Fruit fly (Drosophila melanogaster) whole organism, prepupa: ENCODE data around the gene CG4017.

Source experiments
- Blimp-1 ChIP-seq: fragments of 200-800 bp; sonication (Bioruptor generic); optimal IDR thresholded peaks from 3 replicates; lab custom pipeline; 2017; ENCODE audit warnings: missing biosample characterization, missing genetic modification characterization, mild to moderate bottlenecking, moderate library complexity, missing genetic modification reagents
- CG10631 ChIP-seq: fragments of 200-800 bp; sonication (Bioruptor generic); optimal IDR thresholded peaks from 2 replicates; lab custom pipeline; 2016; ENCODE audit warnings: missing biosample characterization, missing genetic modification characterization
- CG10669 ChIP-seq: fragments of 200-800 bp; sonication (Bioruptor generic); optimal IDR thresholded peaks from 3 replicates; lab custom pipeline; 2018; ENCODE audit warnings: missing biosample characterization, mild to moderate bottlenecking, missing genetic modification characterization, moderate library complexity
- CG11294 ChIP-seq: fragments of 200-800 bp; sonication (Bioruptor generic); IDR thresholded peaks from 2 replicates; pipeline ENCODE4 v1.3.6; 2022; ENCODE audit warnings: missing biosample characterization, missing genetic modification characterization
- CG11762 ChIP-seq: fragments of 200-800 bp; sonication (Bioruptor generic); optimal IDR thresholded peaks from 3 replicates; lab custom pipeline; 2016; ENCODE audit warnings: missing biosample characterization, missing genetic modification characterization; ENCODE audit not compliant: insufficient read depth
- CG11902 ChIP-seq: fragments of 200-800 bp; sonication (Bioruptor generic); optimal IDR thresholded peaks from 3 replicates; lab custom pipeline; 2016; ENCODE audit warnings: missing biosample characterization, missing genetic modification characterization
- CG15336 ChIP-seq: fragments of 200-800 bp; sonication (Bioruptor generic); IDR thresholded peaks from 2 replicates; pipeline ENCODE4 v1.3.6; 2022; ENCODE audit warnings: missing biosample characterization, missing genetic modification characterization
- CG1621 ChIP-seq: fragments of 200-800 bp; sonication (Bioruptor generic); optimal IDR thresholded peaks from 3 replicates; lab custom pipeline; 2018; ENCODE audit warnings: missing biosample characterization, mild to moderate bottlenecking, missing genetic modification characterization
- CG3032 ChIP-seq: fragments of 200-800 bp; optimal IDR thresholded peaks from 2 replicates; lab custom pipeline; 2019; ENCODE audit warnings: missing biosample characterization, mild to moderate bottlenecking, missing genetic modification characterization, moderate library complexity
- CG31627 ChIP-seq: fragments of 200-800 bp; sonication (Bioruptor generic); optimal IDR thresholded peaks from 3 replicates; lab custom pipeline; 2016; ENCODE audit warnings: missing biosample characterization, missing genetic modification characterization
- CG32006 ChIP-seq: fragments of 200-800 bp; sonication (Bioruptor generic); optimal IDR thresholded peaks from 3 replicates; lab custom pipeline; 2017; ENCODE audit warnings: missing biosample characterization, mild to moderate bottlenecking, missing genetic modification characterization
- CG34406 ChIP-seq: fragments of 200-800 bp; sonication (Bioruptor generic); optimal IDR thresholded peaks from 3 replicates; lab custom pipeline; 2016; ENCODE audit warnings: missing biosample characterization, missing genetic modification characterization
- CG3919 ChIP-seq: fragments of 200-800 bp; sonication (Bioruptor generic); optimal IDR thresholded peaks from 3 replicates; lab custom pipeline; 2016; ENCODE audit warnings: missing biosample characterization, missing genetic modification characterization
- CG4318 ChIP-seq: fragments of 200-800 bp; sonication (Bioruptor generic); optimal IDR thresholded peaks from 3 replicates; lab custom pipeline; 2017; ENCODE audit warnings: missing biosample characterization, mild to moderate bottlenecking, missing genetic modification characterization
- CG6163 ChIP-seq: fragments of 200-800 bp; sonication (Bioruptor generic); IDR thresholded peaks from 3 replicates; pipeline ENCODE4 v1.3.6; 2022; ENCODE audit warnings: missing biosample characterization, missing genetic modification characterization
- CG6276 ChIP-seq: fragments of 200-800 bp; sonication (Bioruptor generic); optimal IDR thresholded peaks from 2 replicates; lab custom pipeline; 2017; ENCODE audit warnings: missing biosample characterization, mild to moderate bottlenecking, missing genetic modification characterization
- CG6792 ChIP-seq: fragments of 200-800 bp; sonication (Bioruptor generic); optimal IDR thresholded peaks from 3 replicates; lab custom pipeline; 2016; ENCODE audit warnings: missing biosample characterization, missing genetic modification characterization
- CG6808 ChIP-seq: fragments of 200-800 bp; sonication (Bioruptor generic); optimal IDR thresholded peaks from 3 replicates; lab custom pipeline; 2017; ENCODE audit warnings: missing biosample characterization, missing genetic modification characterization, mild to moderate bottlenecking, moderate library complexity, missing genetic modification reagents
- CG6854 ChIP-seq: fragments of 200-800 bp; sonication (Bioruptor generic); optimal IDR thresholded peaks from 2 replicates; lab custom pipeline; 2017; ENCODE audit warnings: missing biosample characterization, mild to moderate bottlenecking, missing genetic modification characterization
- CG8119 ChIP-seq: fragments of 200-800 bp; sonication (Bioruptor generic); IDR thresholded peaks from 3 replicates; pipeline ENCODE4 v1.3.6; 2022; ENCODE audit warnings: missing biosample characterization, missing genetic modification characterization
- CG8319 ChIP-seq: fragments of 200-800 bp; sonication (Bioruptor generic); optimal IDR thresholded peaks from 3 replicates; lab custom pipeline; 2016; ENCODE audit warnings: missing biosample characterization, missing genetic modification characterization
- CG8632 ChIP-seq: fragments of 200-800 bp; sonication (Bioruptor generic); optimal IDR thresholded peaks from 3 replicates; lab custom pipeline; 2016; ENCODE audit warnings: missing biosample characterization, missing genetic modification characterization
- CG9139 ChIP-seq: fragments of 200-800 bp; sonication (Bioruptor generic); optimal IDR thresholded peaks from 3 replicates; lab custom pipeline; 2017; ENCODE audit warnings: missing biosample characterization, mild to moderate bottlenecking, missing genetic modification characterization
- Eip75B ChIP-seq: fragments of 200-800 bp; sonication (Bioruptor generic); optimal IDR thresholded peaks from 3 replicates; lab custom pipeline; 2016; ENCODE audit warnings: missing biosample characterization, missing genetic modification characterization
- Eip78C ChIP-seq: fragments of 200-800 bp; sonication (Bioruptor generic); peaks from one replicate; lab custom pipeline; 2016; ENCODE audit warnings: missing biosample characterization, missing genetic modification characterization
- Ets96B ChIP-seq: fragments of 200-800 bp; optimal IDR thresholded peaks from 2 replicates; lab custom pipeline; 2019; ENCODE audit warnings: missing biosample characterization, mild to moderate bottlenecking, missing genetic modification characterization, moderate library complexity
- Gug ChIP-seq: fragments of 200-800 bp; sonication (Bioruptor generic); IDR thresholded peaks from 2 replicates; pipeline ENCODE4 v1.3.6; 2022; ENCODE audit warnings: missing biosample characterization, missing genetic modification characterization
- Hr38 ChIP-seq: sonication (Bioruptor generic); optimal IDR thresholded peaks from 2 replicates; lab custom pipeline; 2016; ENCODE audit warnings: missing biosample characterization, missing genetic modification characterization
- Hr39 ChIP-seq: fragments of 200-800 bp; sonication (Bioruptor generic); optimal IDR thresholded peaks from 2 replicates; lab custom pipeline; 2016; ENCODE audit warnings: missing biosample characterization, missing genetic modification characterization
- Hr4 ChIP-seq: fragments of 200-800 bp; sonication (Bioruptor generic); optimal IDR thresholded peaks from 3 replicates; lab custom pipeline; 2016; ENCODE audit warnings: missing biosample characterization, missing genetic modification characterization
- Lpt ChIP-seq: fragments of 200-800 bp; sonication (Bioruptor generic); optimal IDR thresholded peaks from 3 replicates; lab custom pipeline; 2016; ENCODE audit warnings: missing biosample characterization, missing genetic modification characterization
- Met ChIP-seq: fragments of 200-800 bp; sonication (Bioruptor generic); optimal IDR thresholded peaks from 3 replicates; lab custom pipeline; 2016; ENCODE audit warnings: missing biosample characterization, missing genetic modification characterization
- OdsH ChIP-seq: fragments of 200-800 bp; sonication (Bioruptor generic); optimal IDR thresholded peaks from 3 replicates; lab custom pipeline; 2016; ENCODE audit warnings: missing biosample characterization, missing genetic modification characterization
- Sox102F ChIP-seq: fragments of 200-800 bp; sonication (Bioruptor generic); optimal IDR thresholded peaks from 2 replicates; lab custom pipeline; 2016; ENCODE audit warnings: missing biosample characterization, mild to moderate bottlenecking, missing genetic modification characterization
- Sox14 ChIP-seq: fragments of 200-800 bp; sonication (Bioruptor generic); optimal IDR thresholded peaks from 3 replicates; lab custom pipeline; 2016; ENCODE audit warnings: missing biosample characterization, missing genetic modification characterization
- achi ChIP-seq: fragments of 200-800 bp; sonication (Bioruptor generic); optimal IDR thresholded peaks from 3 replicates; lab custom pipeline; 2016; ENCODE audit warnings: missing biosample characterization, missing genetic modification characterization
- acj6 ChIP-seq: fragments of 200-800 bp; sonication (Bioruptor generic); optimal IDR thresholded peaks from 3 replicates; lab custom pipeline; 2016; ENCODE audit warnings: missing biosample characterization, missing genetic modification characterization
- cyc ChIP-seq: fragments of 200-800 bp; sonication (Bioruptor generic); optimal IDR thresholded peaks from 3 replicates; lab custom pipeline; 2016; ENCODE audit warnings: missing biosample characterization, missing genetic modification characterization
- dac ChIP-seq: fragments of 200-800 bp; sonication (Bioruptor generic); optimal IDR thresholded peaks from 2 replicates; lab custom pipeline; 2017; ENCODE audit warnings: missing biosample characterization, mild to moderate bottlenecking, missing genetic modification characterization
- dsx ChIP-seq: fragments of 200-800 bp; optimal IDR thresholded peaks from 3 replicates; lab custom pipeline; 2019; ENCODE audit warnings: missing biosample characterization, mild to moderate bottlenecking, missing genetic modification characterization, moderate library complexity; ENCODE audit not compliant: poor library complexity, severe bottlenecking
- eg ChIP-seq: fragments of 200-800 bp; sonication (Bioruptor generic); IDR thresholded peaks from 3 replicates; pipeline ENCODE4 v1.3.6; 2022; ENCODE audit warnings: missing biosample characterization, missing genetic modification characterization
- esn ChIP-seq: fragments of 200-800 bp; sonication (Bioruptor generic); optimal IDR thresholded peaks from 2 replicates; lab custom pipeline; 2016; ENCODE audit warnings: missing biosample characterization, mild to moderate bottlenecking, missing genetic modification characterization, moderate library complexity
- fd59A ChIP-seq: fragments of 200-800 bp; sonication (Bioruptor generic); optimal IDR thresholded peaks from 2 replicates; lab custom pipeline; 2017; ENCODE audit warnings: missing biosample characterization, mild to moderate bottlenecking, missing genetic modification characterization, missing genetic modification reagents
- fd85E ChIP-seq: fragments of 200-800 bp; sonication (Bioruptor generic); optimal IDR thresholded peaks from 3 replicates; lab custom pipeline; 2016; ENCODE audit warnings: missing biosample characterization, missing genetic modification characterization
- fkh ChIP-seq: fragments of 200-800 bp; sonication (Bioruptor generic); optimal IDR thresholded peaks from 3 replicates; lab custom pipeline; 2017; ENCODE audit warnings: missing biosample characterization, mild to moderate bottlenecking, missing genetic modification characterization, moderate library complexity
- lz ChIP-seq: fragments of 200-800 bp; sonication (Bioruptor generic); optimal IDR thresholded peaks from 3 replicates; lab custom pipeline; 2016; ENCODE audit warnings: missing biosample characterization, missing genetic modification characterization
- net ChIP-seq: fragments of 200-800 bp; sonication (Bioruptor generic); optimal IDR thresholded peaks from 3 replicates; lab custom pipeline; 2016; ENCODE audit warnings: missing biosample characterization, missing genetic modification characterization
- pdm3 ChIP-seq: fragments of 200-800 bp; sonication (Bioruptor generic); optimal IDR thresholded peaks from 3 replicates; lab custom pipeline; 2016; ENCODE audit warnings: missing biosample characterization, missing genetic modification characterization
- spab ChIP-seq: fragments of 200-800 bp; sonication (Bioruptor generic); optimal IDR thresholded peaks from 2 replicates; lab custom pipeline; 2017; ENCODE audit warnings: missing biosample characterization, mild to moderate bottlenecking, missing genetic modification characterization, missing genetic modification reagents
- ss ChIP-seq, 2 experiments: fragments of 200-800 bp; sonication (Bioruptor generic); optimal IDR thresholded peaks; 2 replicates in 1 of 2; 3 replicates in 1 of 2; lab custom pipeline; 2017 to 2018; ENCODE audit warnings: mild to moderate bottlenecking in 2 of 2, missing biosample characterization in 2 of 2, missing genetic modification characterization in 2 of 2, moderate library complexity in 1 of 2
- svp ChIP-seq: fragments of 200-800 bp; sonication (Bioruptor generic); peaks from one replicate; lab custom pipeline; 2016; ENCODE audit warnings: missing biosample characterization, missing genetic modification characterization
- vri ChIP-seq: fragments of 200-800 bp; sonication (Bioruptor generic); optimal IDR thresholded peaks from 3 replicates; lab custom pipeline; 2016; ENCODE audit warnings: missing biosample characterization, mild to moderate bottlenecking, missing genetic modification characterization

Gene CG4017

dm6 chr2L:9737803-9738202 is 29.1 kb upstream of the CG4017 start:
- TF ChIP-seq Sox102F (peak; percentile 15), Gug (GFP tag; lab: Robert Waterston, UW) (peak; percentile 22; the same call in 1 of the 2 replicates), vri (GFP tag; lab: Kevin White, UChicago) (no peak), CG6276 (peak; percentile 31), CG11902 (GFP tag; lab: Kevin White, UChicago) (no peak), esn (GFP tag; lab: Kevin White, UChicago) (no peak), Hr4 (peak; percentile 56), achi (GFP tag; lab: Kevin White, UChicago) (peak; percentile 26), Lpt (GFP tag; lab: Kevin White, UChicago) (peak; percentile 15), svp (GFP tag; lab: Kevin White, UChicago) (peak; percentile 68), CG34406 (GFP tag; lab: Kevin White, UChicago) (peak; percentile 39), CG32006 (GFP tag; lab: Kevin White, UChicago) (peak; percentile 68), fkh (GFP tag; lab: Kevin White, UChicago) (no peak), Eip75B (GFP tag; lab: Kevin White, UChicago) (peak; percentile 8), Eip78C (GFP tag; lab: Kevin White, UChicago) (peak; percentile 77), pdm3 (GFP tag; lab: Kevin White, UChicago) (peak; percentile 56), CG8319 (peak; percentile 9), CG6792 (GFP tag; lab: Kevin White, UChicago) (peak; percentile 4), fd59A (GFP tag; lab: Kevin White, UChicago) (no peak), spab (GFP tag; lab: Kevin White, UChicago) (peak; percentile 5), acj6 (GFP tag; lab: Kevin White, UChicago) (peak; percentile 37), net (peak; percentile 15), Met (peak; percentile 25), dsx (GFP tag; lab: Kevin White, UChicago) (peak; percentile 16), CG10669 (GFP tag; lab: Kevin White, UChicago) (peak; percentile 49), Hr38 (no peak), OdsH (GFP tag; lab: Kevin White, UChicago) (peak; percentile 52), CG9139 (GFP tag; lab: Kevin White, UChicago) (no peak), CG11294 (GFP tag; lab: Robert Waterston, UW) (no peak), Hr39 (GFP tag; lab: Kevin White, UChicago) (peak; percentile 21), CG11762 (GFP tag; lab: Kevin White, UChicago) (no peak), cyc (GFP tag; lab: Kevin White, UChicago) (peak; percentile 36), CG3032 (peak; percentile 28), lz (GFP tag; lab: Kevin White, UChicago) (peak; percentile 28), CG3919 (GFP tag; lab: Kevin White, UChicago) (peak; percentile 45), dac (GFP tag; lab: Kevin White, UChicago) (no peak), Blimp-1 (GFP tag; lab: Kevin White, UChicago) (no peak), CG15336 (GFP tag; lab: Robert Waterston, UW) (no peak), CG10631 (GFP tag; lab: Kevin White, UChicago) (peak; percentile 44), Ets96B (tag; lab: Kevin White, UChicago) (peak; percentile 40), CG4318 (GFP tag; lab: Kevin White, UChicago) (peak; percentile 29), eg (peak; percentile 45; the same call in 2 of the 3 replicates), CG6808 (GFP tag; lab: Kevin White, UChicago) (peak; percentile 2), Sox14 (GFP tag; lab: Kevin White, UChicago) (peak; percentile 8), CG6163 (GFP tag; lab: Robert Waterston, UW) (peak; percentile 24; the same call in 1 of the 3 replicates), CG8632 (GFP tag; lab: Kevin White, UChicago) (peak; percentile 32), CG31627 (GFP tag; lab: Kevin White, UChicago) (peak; percentile 37), CG1621 (tag; lab: Kevin White, UChicago) (no peak), ss (GFP tag; optimal IDR thresholded peaks at IDR 0.05; lab: Kevin White, UChicago) (peak in 1 of 2 experiments; percentile 12), CG8119 (GFP tag; lab: Robert Waterston, UW) (peak; percentile 42; the same call in 1 of the 3 replicates), fd85E (GFP tag; lab: Kevin White, UChicago) (no peak), CG6854 (GFP tag; lab: Kevin White, UChicago) (no peak)
